Worm (Caenorhabditis elegans): ENCODE data around the gene miz-1.
A peak's percentile ranks its signal among the peaks of the same experiment; 100 is the strongest.

miz-1 gene

DNA sequence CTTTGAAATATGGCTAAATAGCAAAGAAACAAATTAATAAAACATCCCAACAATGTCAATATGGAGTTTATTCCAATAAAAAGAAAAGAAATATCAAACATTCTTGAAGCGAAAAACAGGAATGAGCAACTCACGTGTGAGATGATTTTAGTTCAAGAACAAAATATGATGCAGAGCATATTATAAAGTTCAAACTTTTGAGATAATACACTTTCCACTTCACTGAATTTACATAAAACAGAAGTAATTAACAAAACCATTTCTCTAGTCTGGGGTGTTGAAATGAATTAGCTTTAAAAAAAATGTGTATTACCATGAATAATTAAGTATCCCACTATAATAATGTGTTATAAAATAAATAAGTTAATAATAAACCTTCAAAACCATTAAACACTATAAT, 25.5 kb upstream of the miz-1 start, which contains the start of gene srd-7:
srd-7 (minus strand) TSS at position 101 of the 400 bp plus-strand sequence.
- TF ChIP-seq lin-13 (GFP tag; optimal IDR thresholded peaks at IDR 0.05) (no peak), crh-2 (tag; optimal IDR thresholded peaks at IDR 0.05) (no peak), ztf-4 (tag; optimal IDR thresholded peaks at IDR 0.05) (no peak)

DNA sequence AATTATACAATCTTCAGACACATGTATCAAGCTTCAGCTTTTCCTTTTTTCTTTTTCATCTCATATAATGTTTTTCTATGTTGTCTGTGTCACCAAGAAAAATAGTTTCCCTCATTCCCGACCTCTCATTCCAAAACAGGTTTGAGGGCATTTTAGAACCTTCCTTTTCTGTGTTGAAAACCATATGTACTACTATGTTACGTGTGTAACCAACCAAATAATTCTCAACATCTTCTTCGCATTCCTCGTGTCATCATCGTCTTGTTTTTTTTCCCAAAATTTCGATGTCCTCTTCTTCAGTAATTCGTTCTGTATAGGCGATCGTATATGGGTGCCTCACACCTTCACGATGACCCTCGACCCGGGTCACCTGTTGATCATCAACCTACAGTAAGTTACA, 21.8 kb upstream of the miz-1 start, which contains the start of gene pept-2:
pept-2 (plus strand) TSS at position 301 of the 400 bp plus-strand sequence.
- no peak for TF ChIP-seq ZK546.5 (tag; optimal IDR thresholded peaks at IDR 0.05)
- TF ChIP-seq nhr-25 (tag; optimal IDR thresholded peaks at IDR 0.05): peak; percentile 31
- no peak for TF ChIP-seq ceh-82 (tag; optimal IDR thresholded peaks at IDR 0.05)
- no peak for TF ChIP-seq nhr-11 (tag; optimal IDR thresholded peaks at IDR 0.05)
- no peak for TF ChIP-seq aly-2 (tag; optimal IDR thresholded peaks at IDR 0.05)
- TF ChIP-seq sma-3 (GFP tag; optimal IDR thresholded peaks at IDR 0.05): no peak
- TF ChIP-seq nhr-237 (tag; optimal IDR thresholded peaks at IDR 0.05): no peak

DNA sequence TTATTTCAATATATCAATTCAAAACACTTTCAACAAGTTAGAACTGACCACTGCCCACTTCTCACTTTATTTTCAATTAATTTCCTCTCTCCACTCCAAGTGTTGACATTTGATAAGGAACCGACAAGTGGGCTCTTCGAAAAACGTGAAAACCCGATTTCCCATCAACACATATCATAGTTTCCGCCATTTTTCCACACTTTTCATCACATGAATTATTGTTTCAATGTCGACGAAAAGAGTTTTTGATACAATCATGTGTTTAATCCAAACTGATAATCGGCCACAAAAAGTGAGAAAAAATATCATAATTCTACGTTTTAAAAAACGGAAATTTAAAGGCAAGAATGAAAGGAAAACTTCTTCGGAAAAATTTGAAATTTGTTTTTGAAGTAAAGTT, 16.5 kb upstream of the miz-1 start:
- TF ChIP-seq lin-13 (GFP tag; optimal IDR thresholded peaks at IDR 0.05) (no peak), crh-2 (tag; optimal IDR thresholded peaks at IDR 0.05) (peak; percentile 45), nhr-129 (tag; optimal IDR thresholded peaks at IDR 0.05) (peak; percentile 8), mbf-1 (tag; optimal IDR thresholded peaks at IDR 0.05) (no peak)

DNA sequence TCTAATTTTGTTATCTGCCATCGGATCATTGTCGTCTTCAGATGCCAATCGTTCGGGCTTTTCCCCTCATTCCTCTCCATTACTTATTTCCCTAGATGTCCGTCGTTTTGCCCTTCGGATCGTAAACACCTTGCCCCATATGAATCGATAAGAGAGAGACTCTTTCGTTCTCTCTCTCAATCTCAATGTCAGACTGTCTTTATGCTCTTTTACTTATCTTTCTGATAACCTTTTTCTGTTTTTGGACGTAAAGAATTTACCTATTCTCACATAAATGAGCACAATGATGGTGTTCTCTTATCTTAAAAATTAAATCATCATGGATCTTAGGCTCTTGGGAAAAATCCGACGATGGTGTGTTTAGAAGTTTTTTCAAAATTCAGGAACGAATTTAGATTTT, 15.5 kb upstream of the miz-1 start:
- TF ChIP-seq fos-1 (tag; optimal IDR thresholded peaks at IDR 0.05) (peak; percentile 34), sma-9 (GFP tag; optimal IDR thresholded peaks at IDR 0.05) (peak; percentile 12), sma-9 (tag; optimal IDR thresholded peaks at IDR 0.05) (no peak), blmp-1 (tag; optimal IDR thresholded peaks at IDR 0.05; ENCODE audit: insufficient read depth) (no peak), gmeb-1 (tag; optimal IDR thresholded peaks at IDR 0.05) (peak; percentile 20)

DNA sequence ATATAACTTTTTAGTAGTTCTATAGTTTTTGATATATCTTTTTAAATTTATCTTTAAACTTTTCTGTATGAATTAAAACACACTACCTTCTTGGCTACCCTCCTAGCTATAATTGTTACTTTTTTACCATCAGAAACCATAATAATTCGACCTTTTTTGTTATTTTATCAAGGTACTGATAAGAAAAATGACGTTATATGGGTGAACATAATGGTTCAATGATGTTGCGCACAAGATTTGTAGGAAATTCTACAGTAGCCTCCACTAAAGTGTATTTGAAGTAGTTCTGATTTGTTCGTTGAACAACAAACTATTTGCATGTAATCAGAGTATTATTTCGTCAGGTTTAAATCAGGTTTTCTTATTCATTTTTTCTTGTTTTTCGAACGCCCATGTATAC, 13.6 kb upstream of the miz-1 start:
- no peak for TF ChIP-seq unc-62 (GFP tag; optimal IDR thresholded peaks at IDR 0.05)
- TF ChIP-seq nhr-6 (tag; optimal IDR thresholded peaks at IDR 0.05): no peak
- TF ChIP-seq ztf-4 (tag; optimal IDR thresholded peaks at IDR 0.05): no peak
- no peak for TF ChIP-seq aly-2 (tag; optimal IDR thresholded peaks at IDR 0.05)
- no peak for TF ChIP-seq mbf-1 (tag; optimal IDR thresholded peaks at IDR 0.05)
- no peak for TF ChIP-seq alr-1 (tag; optimal IDR thresholded peaks at IDR 0.05)
- no peak for TF ChIP-seq ztf-11 (tag; optimal IDR thresholded peaks at IDR 0.05)
- no peak for TF ChIP-seq nhr-11 (tag; optimal IDR thresholded peaks at IDR 0.05)
- no peak for TF ChIP-seq nhr-23 (tag; optimal IDR thresholded peaks at IDR 0.05)
- no peak for TF ChIP-seq nhr-237 (tag; optimal IDR thresholded peaks at IDR 0.05)
- TF ChIP-seq lsy-2 (tag; optimal IDR thresholded peaks at IDR 0.05): no peak
- TF ChIP-seq nhr-77 (tag; optimal IDR thresholded peaks at IDR 0.05): no peak
- TF ChIP-seq lin-13 (GFP tag; optimal IDR thresholded peaks at IDR 0.05): no peak
- TF ChIP-seq C34F6.9 (tag; optimal IDR thresholded peaks at IDR 0.05): no peak
- no peak for TF ChIP-seq lin-39 (tag; optimal IDR thresholded peaks at IDR 0.05)

DNA sequence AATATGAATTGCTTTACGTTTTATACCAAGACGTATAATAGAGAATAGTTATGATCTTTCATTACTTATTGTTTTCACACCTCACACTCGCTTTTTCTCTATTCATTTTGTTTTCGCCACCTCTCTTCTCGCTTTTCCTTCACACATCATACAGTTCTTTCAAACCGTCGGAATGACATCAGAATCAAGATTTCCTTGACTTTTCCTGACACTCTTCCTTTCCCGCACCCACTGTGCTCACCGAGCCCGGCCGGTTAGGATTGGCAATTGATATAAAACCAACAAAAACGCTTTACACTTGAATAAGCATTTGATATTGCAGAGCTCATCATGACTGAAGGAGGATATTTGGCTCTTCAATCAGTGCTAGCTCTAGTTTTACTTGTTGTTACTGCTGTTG, 12.8 kb upstream of the miz-1 start, which contains the start of gene zipt-2.1:
zipt-2.1 (plus strand) TSS at position 301 of the 400 bp plus-strand sequence.
- TF ChIP-seq Y55F3AM.14 (GFP tag; optimal IDR thresholded peaks at IDR 0.05) (no peak), skn-1 (tag; optimal IDR thresholded peaks at IDR 0.05) (no peak), ZK546.5 (tag; optimal IDR thresholded peaks at IDR 0.05) (no peak), mbf-1 (tag; optimal IDR thresholded peaks at IDR 0.05) (no peak), F13H6.1 (tag; optimal IDR thresholded peaks at IDR 0.05) (no peak), mab-5 (tag; optimal IDR thresholded peaks at IDR 0.05) (no peak), ceh-82 (tag; optimal IDR thresholded peaks at IDR 0.05) (no peak), ceh-16 (tag; optimal IDR thresholded peaks at IDR 0.05) (no peak), mdl-1 (tag; optimal IDR thresholded peaks at IDR 0.05) (no peak), lin-11 (tag; optimal IDR thresholded peaks at IDR 0.05) (no peak), nhr-6 (tag; optimal IDR thresholded peaks at IDR 0.05) (no peak), unc-39 (tag; optimal IDR thresholded peaks at IDR 0.05) (no peak), unc-62 (GFP tag; optimal IDR thresholded peaks at IDR 0.05) (no peak), nhr-237 (tag; optimal IDR thresholded peaks at IDR 0.05) (no peak), lin-13 (GFP tag; optimal IDR thresholded peaks at IDR 0.05) (no peak), snpc-4 (tag; optimal IDR thresholded peaks at IDR 0.05) (no peak), nhr-77 (tag; optimal IDR thresholded peaks at IDR 0.05) (no peak)
